Fruit fly (Drosophila melanogaster) whole organism, larva: ENCODE measurements around the gene Megf8.

ENCODE experiments used
- noc ChIP-seq: fragments of 200-800 bp; sonication (Bioruptor generic); optimal IDR thresholded peaks from 3 replicates; lab custom pipeline; 2019; ENCODE audit warnings: missing biosample characterization, mild to moderate bottlenecking, missing genetic modification characterization, moderate library complexity

Gene Megf8

DNA sequence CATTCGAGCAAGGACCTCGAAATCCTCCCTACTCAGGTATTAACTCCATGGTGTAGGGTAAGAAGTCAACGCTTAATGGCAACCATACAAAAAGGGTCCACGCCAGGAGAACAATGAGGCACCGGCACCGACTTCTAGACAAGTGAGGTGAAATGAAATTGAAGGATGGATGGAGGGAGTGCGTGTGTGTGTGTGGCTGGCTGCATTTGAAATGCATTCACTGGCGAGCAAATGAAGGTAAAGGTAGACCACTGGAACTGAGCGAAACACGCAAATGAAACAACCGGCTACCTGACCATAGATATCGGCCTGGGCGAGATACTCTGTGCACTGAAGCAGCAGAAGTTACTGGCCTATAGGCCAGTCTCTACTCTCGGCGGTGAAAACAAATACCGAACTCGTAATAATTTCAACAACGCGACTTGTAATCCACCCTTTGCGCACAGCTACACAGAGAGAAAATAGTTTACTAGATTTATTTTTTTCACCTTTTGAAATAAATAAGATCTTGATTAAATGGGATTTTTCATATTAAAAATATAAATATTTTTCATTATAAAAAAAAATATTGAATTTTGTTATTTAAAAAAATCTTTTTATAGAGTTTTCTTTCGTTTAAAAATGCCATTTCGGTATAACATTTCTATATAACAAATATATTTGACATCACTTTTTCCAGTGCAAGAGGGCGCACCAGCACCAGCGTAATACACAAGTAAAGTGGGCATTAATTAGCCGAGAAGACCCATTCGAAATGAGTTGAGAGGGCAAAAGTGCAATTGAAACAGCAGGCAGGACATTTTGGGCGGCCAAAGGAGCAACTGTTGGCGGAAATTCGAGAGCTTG is 38.6 kb downstream of the Megf8 start:
- no peak for TF ChIP-seq noc (tag; lab: Kevin White, UChicago)

DNA sequence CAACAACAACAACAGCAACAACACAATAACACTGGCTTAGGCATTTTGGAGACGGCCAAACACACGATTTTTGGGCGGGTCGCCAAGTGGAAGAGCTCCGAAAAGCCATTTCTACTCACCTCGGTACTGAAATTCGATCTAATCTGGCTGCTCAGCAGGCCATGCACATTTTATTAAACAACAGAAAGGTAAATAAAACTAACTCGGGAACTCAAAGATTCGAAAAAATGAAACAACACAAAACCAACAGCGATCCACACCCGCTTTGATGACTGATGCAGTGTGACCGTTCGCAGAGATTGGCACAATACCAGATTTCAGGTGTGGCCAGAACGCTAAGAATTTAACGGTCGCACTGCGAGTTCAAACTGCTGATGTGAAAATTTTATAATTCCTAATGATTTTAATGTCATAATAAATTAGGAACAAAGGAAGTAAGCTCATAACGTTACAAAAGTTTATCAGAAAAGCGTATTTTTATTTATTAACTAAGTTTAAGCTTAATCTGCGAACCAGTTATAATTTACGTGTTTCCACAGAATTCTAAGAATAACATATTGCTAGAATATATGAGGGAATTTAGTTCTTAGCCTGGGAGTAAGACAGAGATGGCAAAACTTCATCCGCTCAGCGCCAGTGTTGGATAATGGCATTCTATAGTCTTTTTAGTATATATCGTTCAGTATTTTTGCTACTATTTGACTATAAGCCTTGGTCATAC is 39.6 kb downstream of the Megf8 start, which contains the start of gene Mcr:
Gene Mcr, minus strand, starts transcription at position 291 of the 721 bp plus-strand sequence.
- no peak for TF ChIP-seq noc (tag; lab: Kevin White, UChicago)

DNA sequence CACCGCTTCAGTTG is 39.9 kb downstream of the Megf8 start, which contains the start of gene Bsg:
Gene Bsg, plus strand, starts transcription at position 8 of the 14 bp plus-strand sequence.
- TF ChIP-seq noc (tag; lab: Kevin White, UChicago) = no peak

DNA sequence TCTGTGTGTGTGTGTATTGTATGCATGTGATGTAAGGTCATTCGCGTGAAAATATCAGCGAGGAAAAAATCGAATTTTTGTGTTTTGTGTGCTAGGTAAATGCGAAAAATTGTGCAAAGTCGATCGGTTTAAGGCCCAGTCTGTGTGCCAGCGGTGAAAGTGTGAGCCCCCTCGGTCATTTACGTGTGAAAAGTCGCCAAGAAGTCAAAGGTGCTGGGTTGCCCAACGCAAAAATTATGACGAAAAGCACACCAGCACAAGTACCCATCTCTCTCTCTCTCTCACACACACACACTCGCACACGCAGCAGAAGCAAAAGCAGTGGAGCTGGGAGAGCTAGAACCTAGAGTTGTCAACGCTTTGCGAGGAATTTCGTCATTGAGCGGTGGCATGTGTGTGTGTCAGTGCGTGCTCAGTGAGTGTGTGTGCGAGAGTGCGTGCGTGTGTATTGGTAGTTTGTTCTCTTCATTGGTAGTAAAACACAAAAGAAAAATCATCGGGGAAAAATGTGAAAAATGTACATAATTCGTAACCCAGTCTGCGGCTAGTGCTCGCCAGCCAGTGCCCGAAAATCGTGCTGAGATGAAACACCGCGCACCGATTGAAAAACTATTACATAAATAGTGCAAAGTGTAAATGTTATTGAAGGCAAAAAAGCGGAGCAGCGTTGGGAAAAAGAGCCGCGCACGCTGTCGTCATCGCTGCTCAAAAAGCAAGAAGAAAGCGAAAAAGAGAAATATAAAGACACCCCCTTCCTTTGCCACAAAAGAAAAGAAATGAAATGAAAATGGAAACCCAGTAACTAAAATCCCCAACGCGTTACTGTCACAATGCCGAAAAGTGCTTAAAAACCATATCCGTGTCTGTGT is 40.4 kb downstream of the Megf8 start:
- TF ChIP-seq noc (tag; lab: Kevin White, UChicago) = peak; percentile 57

DNA sequence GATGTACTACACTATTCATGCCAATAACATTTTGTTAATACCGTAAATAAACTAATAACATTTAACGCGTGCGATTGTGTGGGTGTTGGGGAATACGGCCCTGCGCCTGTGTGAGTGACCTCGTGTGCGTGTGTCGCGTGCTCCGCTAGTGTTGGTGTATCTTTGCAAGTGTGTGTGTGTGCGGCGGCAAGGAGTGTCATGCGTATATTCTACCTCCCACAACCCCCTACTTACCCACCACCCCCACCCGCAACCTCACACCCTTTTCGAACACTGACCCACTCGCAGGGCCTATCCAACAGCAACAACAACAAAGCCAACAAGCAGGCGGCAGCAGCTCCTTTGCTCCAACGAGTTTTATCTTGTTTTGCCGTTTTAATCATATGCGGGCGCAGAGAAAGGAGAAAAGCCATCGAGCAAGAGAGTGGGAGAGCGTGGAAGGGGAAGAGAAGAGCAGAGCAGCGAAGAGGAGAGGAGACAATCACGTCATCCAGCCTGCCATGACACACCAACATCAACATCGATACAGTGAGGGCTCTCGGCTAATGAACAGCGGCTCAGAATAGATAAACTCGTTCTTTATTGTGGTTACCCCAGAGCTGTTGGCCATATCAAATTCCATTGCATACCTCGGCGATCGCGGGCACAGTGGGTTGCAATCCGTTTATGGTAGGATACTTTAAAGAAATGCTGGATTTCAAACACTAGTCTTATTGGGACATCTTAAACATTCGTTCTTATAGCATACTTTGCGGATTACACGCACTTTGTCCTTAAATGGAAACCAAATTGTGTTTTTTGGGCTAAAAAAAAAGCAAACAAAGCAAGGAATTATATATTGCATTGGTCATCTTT is 41.3 kb downstream of the Megf8 start:
- no peak for TF ChIP-seq noc (tag; lab: Kevin White, UChicago)

DNA sequence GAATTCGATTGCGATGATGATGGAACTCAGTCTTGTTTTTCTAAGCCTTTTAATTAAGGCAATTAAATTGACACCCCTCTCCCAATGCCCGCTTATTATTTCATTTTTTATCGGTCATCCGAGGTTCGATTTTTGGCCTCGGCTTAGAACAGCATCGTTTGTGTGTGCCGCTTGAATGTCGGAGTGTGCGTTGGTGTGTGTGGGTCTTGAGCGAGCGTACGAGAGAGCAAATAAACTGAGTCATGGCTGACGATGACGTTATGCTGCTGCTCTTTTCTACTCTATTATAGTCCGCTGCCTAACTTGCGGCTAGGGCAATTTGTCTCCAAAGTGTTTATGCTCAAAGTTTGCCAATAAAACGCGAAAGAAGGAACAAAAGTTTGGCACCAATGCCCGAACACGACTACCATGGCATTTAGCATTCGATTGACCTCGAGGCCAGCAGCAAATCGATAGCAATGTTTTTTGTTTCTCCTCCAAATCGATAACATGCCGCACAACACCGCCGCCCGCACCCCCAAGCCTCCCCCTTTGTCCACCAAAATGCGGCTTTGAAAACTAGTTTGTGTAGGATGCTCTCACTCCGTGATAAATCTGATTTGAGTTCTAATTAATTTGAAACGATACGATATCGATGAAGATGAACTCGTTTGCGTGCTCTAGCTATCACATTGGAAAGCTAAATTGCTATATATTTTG is 42.3 kb downstream of the Megf8 start:
- no peak for TF ChIP-seq noc (tag; lab: Kevin White, UChicago)

DNA sequence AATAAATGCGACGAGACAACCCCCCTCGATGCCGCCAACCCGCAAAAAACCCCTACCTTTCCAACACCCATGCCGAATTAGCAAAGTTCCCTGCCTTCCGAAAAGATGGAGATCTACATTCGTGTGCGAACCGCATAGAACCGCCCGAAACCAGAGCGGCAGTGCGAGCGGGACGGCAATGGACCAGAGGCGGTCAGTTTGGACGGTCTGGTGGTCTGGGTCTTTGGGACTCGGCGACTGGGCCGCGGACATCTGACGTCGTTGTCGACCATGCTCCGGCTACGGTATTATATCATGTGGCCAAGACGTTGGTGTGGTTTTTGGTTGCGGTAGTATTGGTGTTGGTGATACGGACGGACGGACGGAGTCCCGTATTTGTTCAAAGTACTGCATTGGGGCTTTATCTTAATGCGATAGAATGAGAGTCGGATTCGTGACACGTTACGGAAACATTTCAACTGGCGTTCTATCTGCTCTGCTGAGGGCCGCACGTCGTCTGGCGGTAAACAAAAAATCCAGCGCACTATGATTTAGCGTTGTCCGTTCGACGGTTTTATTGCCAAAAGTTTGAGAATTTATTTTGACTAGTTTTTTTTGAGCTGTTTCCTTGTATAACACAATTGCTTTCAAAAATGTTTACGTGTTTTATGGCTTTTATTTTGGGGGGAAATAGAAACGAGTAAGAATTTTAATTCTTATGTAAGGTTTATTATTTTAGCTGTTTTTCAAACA is 43.6 kb downstream of the Megf8 start:
- peak; percentile 89 for TF ChIP-seq noc (tag; lab: Kevin White, UChicago)

DNA sequence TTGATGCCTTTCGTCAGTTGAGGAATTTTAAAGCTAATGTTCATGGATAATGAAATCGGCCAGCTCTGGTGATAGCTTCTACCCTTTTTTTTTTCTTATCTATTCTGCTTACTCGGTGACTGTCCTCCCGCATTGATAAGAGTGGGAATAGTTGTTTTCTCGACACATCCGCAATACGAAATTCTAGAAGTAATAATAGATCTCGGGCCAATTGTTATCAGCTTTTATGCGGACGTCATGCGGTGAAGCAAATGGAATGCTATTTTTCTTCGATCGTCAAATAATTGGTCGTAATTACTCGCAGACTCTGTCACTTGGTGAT is 44.2 kb downstream of the Megf8 start:
- no peak for TF ChIP-seq noc (tag; lab: Kevin White, UChicago)

DNA sequence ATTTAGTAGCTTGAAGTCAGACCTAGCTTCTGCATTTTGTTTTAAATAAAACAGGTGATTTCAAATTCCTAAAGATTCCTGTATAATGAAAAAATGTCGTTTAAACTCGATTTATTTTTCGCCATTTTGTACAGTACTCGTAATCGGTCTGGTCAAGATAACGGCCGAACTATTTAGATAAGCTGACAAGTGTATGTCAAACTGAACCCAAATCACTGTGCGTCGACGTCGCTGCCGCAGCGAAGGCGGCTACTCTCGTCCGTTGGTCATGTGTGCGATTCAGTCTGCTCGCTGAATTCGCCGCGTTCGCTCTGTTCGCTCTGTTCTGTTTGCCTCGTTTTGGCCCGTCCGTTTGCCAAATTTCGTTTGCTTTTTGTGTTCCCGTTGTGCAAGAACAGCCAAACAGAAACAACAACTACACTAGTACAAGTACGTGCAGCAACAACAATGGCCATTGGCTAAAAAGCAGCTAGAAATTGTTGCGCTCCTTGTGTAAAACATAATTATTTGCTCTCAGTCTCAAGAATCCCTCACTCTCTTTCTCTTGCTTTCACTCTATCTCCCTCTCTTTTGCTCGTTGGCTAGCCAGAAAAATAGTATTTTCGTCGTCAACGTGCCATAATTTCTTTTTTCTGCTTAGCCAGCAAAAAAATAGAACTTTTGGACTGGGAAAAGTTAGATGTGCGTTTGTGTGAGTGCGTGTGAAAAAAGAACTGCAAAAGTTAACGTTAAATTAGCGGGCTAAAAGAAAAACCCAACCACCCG is 44.9 kb downstream of the Megf8 start:
- peak; percentile 72 for TF ChIP-seq noc (tag; lab: Kevin White, UChicago)

DNA sequence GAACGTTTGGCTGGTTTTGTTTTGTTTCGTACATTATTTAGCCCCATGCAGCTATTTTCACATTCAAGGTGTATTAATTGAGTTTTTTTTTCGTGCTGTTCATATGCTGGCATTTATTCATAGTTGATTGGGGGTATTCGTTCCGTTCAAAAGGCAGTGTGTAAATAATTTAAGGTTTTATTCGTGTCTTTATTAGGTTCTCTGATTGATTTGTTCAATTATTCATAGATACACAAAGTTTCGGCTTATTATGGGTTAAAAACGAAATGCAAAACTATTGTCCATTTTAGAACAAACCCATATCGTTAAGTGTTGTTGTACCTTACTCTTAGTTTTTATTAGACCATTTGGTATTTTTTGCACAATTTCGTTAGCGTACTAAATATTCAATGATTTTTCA is 48.2 kb downstream of the Megf8 start:
- TF ChIP-seq noc (tag; lab: Kevin White, UChicago) = no peak

DNA sequence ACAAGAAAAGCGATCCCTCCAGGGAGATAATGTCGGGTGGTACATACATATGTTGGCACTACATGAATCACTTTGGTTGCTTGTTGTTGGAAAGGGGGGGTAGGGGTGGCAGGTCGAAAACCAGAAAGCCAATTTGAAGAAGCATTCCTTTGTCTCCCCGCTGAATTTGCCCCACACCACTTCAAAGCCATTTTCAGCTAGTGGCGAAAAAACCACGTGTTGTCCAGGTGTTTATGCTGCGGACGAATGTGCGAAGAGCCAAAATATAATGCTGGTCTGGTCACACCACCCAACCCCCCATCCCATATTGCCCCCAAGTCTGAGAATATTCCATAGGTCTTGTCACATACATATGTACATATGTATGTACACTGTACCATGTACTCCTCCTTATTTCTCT is 48.6 kb downstream of the Megf8 start:
- no peak for TF ChIP-seq noc (tag; lab: Kevin White, UChicago)

DNA sequence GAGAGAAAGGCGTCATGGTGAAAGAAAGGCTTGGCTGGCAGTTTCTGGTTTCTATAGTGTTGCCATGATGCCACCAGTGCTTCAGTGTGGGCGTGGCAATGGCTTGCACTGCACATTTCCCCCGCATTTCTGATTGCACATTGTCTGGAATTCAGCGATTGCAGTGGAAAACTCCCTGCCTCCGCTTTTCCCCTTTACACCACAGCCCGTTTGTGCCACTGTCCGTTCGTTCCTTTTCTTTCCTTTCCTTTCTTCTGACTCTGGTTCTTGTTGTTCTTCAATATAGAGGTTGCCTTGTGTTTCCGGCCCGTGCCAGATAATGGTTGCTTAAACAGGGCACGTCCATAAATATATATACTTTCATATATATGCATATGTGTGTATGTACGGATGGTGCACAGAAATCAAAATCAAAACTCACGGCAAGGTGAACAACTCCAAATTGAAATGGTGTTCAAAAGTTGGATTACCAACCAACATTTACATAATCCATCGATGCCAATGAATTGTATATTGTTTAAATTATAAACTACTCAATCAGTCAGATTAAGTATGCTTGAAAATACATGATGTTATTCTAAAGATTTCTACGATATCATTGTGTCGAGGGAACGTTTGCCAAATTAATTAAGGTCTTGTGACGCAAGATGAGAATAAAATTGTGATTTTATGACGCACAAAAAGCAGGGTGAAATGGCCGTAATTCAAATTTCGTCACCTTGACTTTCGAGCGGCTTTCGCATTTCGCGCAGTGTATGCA is 50.1 kb downstream of the Megf8 start:
- TF ChIP-seq noc (tag; lab: Kevin White, UChicago) = no peak
